Fruit fly (Drosophila melanogaster): ENCODE results near the gene CG14857.

DNA sequence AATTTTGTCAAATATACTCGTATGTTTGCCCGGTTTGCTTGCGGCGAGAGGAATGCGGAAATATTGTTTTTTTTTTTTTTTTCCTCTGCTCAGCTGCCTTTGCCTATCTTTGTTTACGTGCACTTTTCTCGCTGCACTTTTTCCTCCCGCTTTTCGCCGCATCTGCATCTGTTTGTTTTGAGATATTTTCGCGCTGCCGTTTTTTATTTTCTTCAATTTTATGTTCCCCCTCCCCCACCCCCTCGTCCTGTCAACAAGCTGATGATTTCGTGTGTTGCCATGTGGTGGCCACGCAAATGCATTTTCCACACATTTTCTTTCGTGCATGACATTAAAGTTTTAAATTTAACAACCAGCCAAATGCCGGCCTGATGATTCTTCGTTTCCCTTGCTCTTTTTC is 45.5 kb upstream of the CG14857 start:
- TF ChIP-seq fd96Ca (GFP tag; IDR thresholded peaks at IDR 0.05) (no peak), CG34367 (tag; optimal IDR thresholded peaks at IDR 0.05) (no peak), CG14655 (GFP tag; optimal IDR thresholded peaks at IDR 0.05) (no peak), CG4496 (GFP tag; IDR thresholded peaks at IDR 0.05) (no peak; the same call in 2 of the 3 replicates)
